Worm (Caenorhabditis elegans) whole organism, L4 larva: ENCODE measurements around the gene C36E6.2.

Experiments used
- D1046.2 ChIP-seq: fragments of 200-800 bp; sonication (Bioruptor generic); IDR thresholded peaks from 2 replicates; pipeline ENCODE4 v1.3.6; 2022; ENCODE audit warnings: missing genetic modification characterization, missing compliant biosample characterization
- F10B5.3 ChIP-seq: sonication (generic microtip); optimal IDR thresholded peaks from 2 replicates; lab custom pipeline; 2016; ENCODE audit warnings: mild to moderate bottlenecking, missing genetic modification characterization, missing compliant biosample characterization
- F37D6.2 ChIP-seq: sonication (generic microtip); optimal IDR thresholded peaks from 2 replicates; lab custom pipeline; 2016; ENCODE audit warnings: mild to moderate bottlenecking, missing genetic modification characterization, missing compliant biosample characterization
- F44E2.7 ChIP-seq: fragments of 200-800 bp; sonication (Bioruptor generic); IDR thresholded peaks from 2 replicates; pipeline ENCODE4 v2.1.2; 2022; ENCODE audit warnings: missing genetic modification characterization, missing compliant biosample characterization
- F49E8.2 ChIP-seq: sonication (generic microtip); optimal IDR thresholded peaks from 2 replicates; lab custom pipeline; 2016; ENCODE audit warnings: missing compliant biosample characterization, mild to moderate bottlenecking, missing genetic modification characterization, borderline replicate concordance
- R02D3.7 ChIP-seq: fragments of 150-350 bp; sonication (generic microtip); optimal IDR thresholded peaks from 3 replicates; lab custom pipeline; 2014; ENCODE audit warnings: missing biosample characterization, missing genetic modification characterization
- T20F7.1 ChIP-seq: fragments of 200-800 bp; sonication (Bioruptor generic); optimal IDR thresholded peaks from 2 replicates; lab custom pipeline; 2018; ENCODE audit warnings: mild to moderate bottlenecking, missing genetic modification characterization, missing compliant biosample characterization
- Y105C5A.15 ChIP-seq: fragments of 200-800 bp; sonication (Bioruptor generic); IDR thresholded peaks from 2 replicates; pipeline ENCODE4 v1.3.6; 2022; ENCODE audit warnings: missing genetic modification characterization, missing compliant biosample characterization
- ZK546.5 ChIP-seq, 2 experiments: sonication (generic microtip); optimal IDR thresholded peaks; 2 replicates each; lab custom pipeline; 2017; ENCODE audit warnings: missing biosample characterization in 2 of 2, missing genetic modification characterization in 2 of 2
- aha-1 ChIP-seq: fragments of 150-350 bp; peaks from one replicate; lab custom pipeline; 2014; ENCODE audit warnings: missing biosample characterization, missing genetic modification characterization
- ama-1 ChIP-seq: fragments of 150-350 bp; optimal IDR thresholded peaks from 2 replicates; lab custom pipeline; 2014; ENCODE audit warnings: inconsistent platforms, mixed read lengths
- attf-4 ChIP-seq: sonication (generic microtip); optimal IDR thresholded peaks from 3 replicates; lab custom pipeline; 2017; ENCODE audit warnings: missing biosample characterization, missing genetic modification characterization
- ceh-28 ChIP-seq: fragments of 150-350 bp; optimal IDR thresholded peaks from 2 replicates; lab custom pipeline; 2014; ENCODE audit warnings: missing biosample characterization, missing genetic modification reagents, missing genetic modification characterization
- ceh-32 ChIP-seq: sonication (generic microtip); optimal IDR thresholded peaks from 2 replicates; lab custom pipeline; 2016; ENCODE audit warnings: mild to moderate bottlenecking, missing genetic modification characterization, missing compliant biosample characterization; ENCODE audit not compliant: poor library complexity
- ceh-62 ChIP-seq: sonication (generic microtip); optimal IDR thresholded peaks from 2 replicates; lab custom pipeline; 2017; ENCODE audit warnings: missing biosample characterization, missing genetic modification characterization
- ces-1 ChIP-seq: fragments of 150-350 bp; sonication (generic microtip); optimal IDR thresholded peaks from 4 replicates; lab custom pipeline; 2014; ENCODE audit warnings: missing biosample characterization, missing genetic modification reagents, missing genetic modification characterization
- ctbp-1 ChIP-seq: fragments of 200-800 bp; sonication (Bioruptor generic); IDR thresholded peaks from 2 replicates; pipeline ENCODE4 v1.3.6; 2022; ENCODE audit warnings: missing genetic modification reagents, missing genetic modification characterization, missing compliant biosample characterization
- daf-16 ChIP-seq, 3 experiments: sonication (generic microtip); optimal IDR thresholded peaks; 2 replicates each; lab custom pipeline; 2016 to 2017; ENCODE audit warnings: missing genetic modification characterization in 3 of 3, missing genetic modification reagents in 3 of 3, mild to moderate bottlenecking in 2 of 3, missing compliant biosample characterization in 2 of 3, missing biosample characterization in 1 of 3, moderate library complexity in 1 of 3
- dmd-6 ChIP-seq: fragments of 200-800 bp; sonication (Bioruptor generic); IDR thresholded peaks from 2 replicates; pipeline ENCODE4 v1.3.6; 2022; ENCODE audit warnings: missing genetic modification reagents, missing genetic modification characterization, missing compliant biosample characterization
- dmd-8 ChIP-seq: fragments of 200-800 bp; sonication (Bioruptor generic); IDR thresholded peaks from 2 replicates; pipeline ENCODE4 v1.3.6; 2022; ENCODE audit warnings: missing genetic modification characterization, missing compliant biosample characterization
- dmd-9 ChIP-seq: fragments of 200-800 bp; sonication (Bioruptor generic); IDR thresholded peaks from 2 replicates; pipeline ENCODE4 v1.3.6; 2022; ENCODE audit warnings: missing genetic modification reagents, missing genetic modification characterization, missing compliant biosample characterization
- dpl-1 ChIP-seq: fragments of 150-350 bp; optimal IDR thresholded peaks from 2 replicates; lab custom pipeline; 2014; ENCODE audit warnings: missing biosample characterization, missing genetic modification reagents, missing genetic modification characterization
- egl-43 ChIP-seq: fragments of 200-800 bp; sonication (Bioruptor generic); IDR thresholded peaks from 2 replicates; pipeline ENCODE4 v1.3.6; 2022; ENCODE audit warnings: missing genetic modification reagents, missing genetic modification characterization, missing compliant biosample characterization
- hlh-30 ChIP-seq: sonication (generic microtip); optimal IDR thresholded peaks from 2 replicates; lab custom pipeline; 2017; ENCODE audit warnings: antibody characterized with exemption, mild to moderate bottlenecking, missing genetic modification characterization, missing compliant biosample characterization; ENCODE audit not compliant: insufficient read depth
- hmg-1.1 ChIP-seq: fragments of 200-800 bp; sonication (Bioruptor generic); IDR thresholded peaks from 2 replicates; pipeline ENCODE4 v1.3.6; 2022; ENCODE audit warnings: missing genetic modification reagents, missing genetic modification characterization, missing compliant biosample characterization
- lin-38 ChIP-seq: fragments of 200-800 bp; sonication (Bioruptor generic); IDR thresholded peaks from 2 replicates; pipeline ENCODE4 v1.3.6; 2022; ENCODE audit warnings: missing genetic modification reagents, missing genetic modification characterization, missing compliant biosample characterization
- lin-39 ChIP-seq: fragments of 150-350 bp; optimal IDR thresholded peaks from 2 replicates; lab custom pipeline; 2014; ENCODE audit warnings: missing biosample characterization, missing genetic modification reagents, missing genetic modification characterization
- madf-5 ChIP-seq, 2 experiments: fragments of 200-800 bp; sonication (Bioruptor generic); IDR thresholded peaks; 2 replicates each; pipeline ENCODE4 v1.3.6; 2022; ENCODE audit warnings: missing compliant biosample characterization in 2 of 2, missing genetic modification characterization in 2 of 2
- madf-9 ChIP-seq: fragments of 200-800 bp; sonication (Bioruptor generic); conservative IDR thresholded peaks from 2 replicates; pipeline ENCODE4 v1.3.6; 2022; ENCODE audit warnings: missing genetic modification reagents, missing genetic modification characterization, missing compliant biosample characterization
- mdt-29 ChIP-seq: fragments of 200-800 bp; sonication (Bioruptor generic); IDR thresholded peaks from 2 replicates; pipeline ENCODE4 v1.3.6; 2022; ENCODE audit warnings: missing genetic modification reagents, missing genetic modification characterization, missing compliant biosample characterization
- mep-1 ChIP-seq: fragments of 150-350 bp; sonication (generic microtip); optimal IDR thresholded peaks from 3 replicates; lab custom pipeline; 2014; ENCODE audit warnings: missing biosample characterization, missing genetic modification characterization
- mes-2 ChIP-seq: sonication (generic microtip); optimal IDR thresholded peaks from 2 replicates; lab custom pipeline; 2016; ENCODE audit warnings: missing genotype, mild to moderate bottlenecking, missing genetic modification characterization, missing compliant biosample characterization; ENCODE audit not compliant: poor library complexity, severe bottlenecking
- nhr-11 ChIP-seq: fragments of 150-350 bp; optimal IDR thresholded peaks from 2 replicates; lab custom pipeline; 2014; ENCODE audit warnings: missing biosample characterization, missing genetic modification characterization
- nhr-111 ChIP-seq: fragments of 200-800 bp; sonication (Bioruptor generic); optimal IDR thresholded peaks from 2 replicates; lab custom pipeline; 2018; ENCODE audit warnings: mild to moderate bottlenecking, missing genetic modification characterization, missing compliant biosample characterization
- nhr-25 ChIP-seq: sonication (generic microtip); optimal IDR thresholded peaks from 2 replicates; lab custom pipeline; 2017; ENCODE audit warnings: missing genetic modification characterization, mild to moderate bottlenecking, missing compliant biosample characterization, antibody characterized with exemption, moderate library complexity, borderline replicate concordance; ENCODE audit not compliant: insufficient read depth
- nhr-28 ChIP-seq: fragments of 150-350 bp; optimal IDR thresholded peaks from 2 replicates; lab custom pipeline; 2014; ENCODE audit warnings: missing biosample characterization, missing genetic modification characterization
- nhr-77 ChIP-seq: fragments of 150-350 bp; optimal IDR thresholded peaks from 2 replicates; lab custom pipeline; 2014; ENCODE audit warnings: missing biosample characterization, missing genetic modification characterization
- php-3 ChIP-seq: fragments of 200-800 bp; sonication (Bioruptor generic); IDR thresholded peaks from 2 replicates; pipeline ENCODE4 v1.3.6; 2022; ENCODE audit warnings: missing genetic modification reagents, missing genetic modification characterization, missing compliant biosample characterization
- pqm-1 ChIP-seq: sonication (generic microtip); optimal IDR thresholded peaks from 2 replicates; lab custom pipeline; 2017; ENCODE audit warnings: missing biosample characterization, missing genetic modification characterization
- rbr-2 ChIP-seq: sonication (generic microtip); optimal IDR thresholded peaks from 2 replicates; lab custom pipeline; 2016; ENCODE audit warnings: missing genotype, missing genetic modification characterization, missing compliant biosample characterization
- sdz-12 ChIP-seq: fragments of 200-800 bp; sonication (Bioruptor generic); optimal IDR thresholded peaks from 2 replicates; lab custom pipeline; 2018; ENCODE audit warnings: mild to moderate bottlenecking, missing genetic modification characterization, missing compliant biosample characterization
- skn-1 ChIP-seq: fragments of 150-350 bp; optimal IDR thresholded peaks from 2 replicates; lab custom pipeline; 2014; ENCODE audit warnings: missing biosample characterization, missing genetic modification characterization
- snpc-4 ChIP-seq: fragments of 150-350 bp; optimal IDR thresholded peaks from 2 replicates; lab custom pipeline; 2014; ENCODE audit warnings: missing biosample characterization, missing genetic modification characterization
- spr-3 ChIP-seq: fragments of 200-800 bp; sonication (Bioruptor generic); optimal IDR thresholded peaks from 2 replicates; lab custom pipeline; 2018; ENCODE audit warnings: mild to moderate bottlenecking, missing genetic modification characterization, missing compliant biosample characterization
- vab-7 ChIP-seq: fragments of 200-800 bp; sonication (Bioruptor generic); IDR thresholded peaks from 2 replicates; pipeline ENCODE4 v1.3.6; 2022; ENCODE audit warnings: missing genetic modification reagents, missing genetic modification characterization, missing compliant biosample characterization
- zag-1 ChIP-seq: fragments of 150-350 bp; optimal IDR thresholded peaks from 2 replicates; lab custom pipeline; 2014; ENCODE audit warnings: missing biosample characterization, missing genetic modification characterization
- zip-11 ChIP-seq: fragments of 200-800 bp; sonication (Bioruptor generic); IDR thresholded peaks from 2 replicates; pipeline ENCODE4 v1.3.6; 2022; ENCODE audit warnings: missing genetic modification characterization, missing compliant biosample characterization
- ztf-11 ChIP-seq: fragments of 150-350 bp; optimal IDR thresholded peaks from 2 replicates; lab custom pipeline; 2014; ENCODE audit warnings: missing biosample characterization, missing genetic modification characterization
- ztf-7 ChIP-seq: fragments of 150-350 bp; optimal IDR thresholded peaks from 2 replicates; lab custom pipeline; 2014; ENCODE audit warnings: missing biosample characterization, missing genetic modification characterization

Gene C36E6.2

ce11 chrX:17479694-17480574, 28.5 kb downstream of the C36E6.2 start (continued):
- no peak for TF ChIP-seq snpc-4 (tag; lab: Kevin White, UChicago)
- peak; percentile 62 for TF ChIP-seq T20F7.1 (GFP tag; lab: Kevin White, UChicago)
- peak; percentile 93 for TF ChIP-seq rbr-2 (tag; lab: Kevin White, UChicago)
- 0 out of 2 replicates have a peak, but pooled peaks have one; percentile 29 for TF ChIP-seq php-3 (GFP tag; lab: Robert Waterston, UW)
- no peak for TF ChIP-seq ZK546.5 (tag; optimal IDR thresholded peaks at IDR 0.05; lab: Kevin White, UChicago)
- peak; percentile 44 for TF ChIP-seq mes-2
- TF ChIP-seq madf-9 (GFP tag; lab: Robert Waterston, UW): no peak; the same call in 1 of the 2 replicates
- peak; percentile 92 for TF ChIP-seq egl-43
- TF ChIP-seq mep-1 (tag; lab: Kevin White, UChicago): peak; percentile 87
- TF ChIP-seq ctbp-1 (GFP tag; lab: Robert Waterston, UW): peak; percentile 92
- TF ChIP-seq ztf-7 (tag; lab: Kevin White, UChicago): peak; percentile 58
- no peak for TF ChIP-seq nhr-25 (tag; lab: Kevin White, UChicago)
- TF ChIP-seq D1046.2 (GFP tag; lab: Robert Waterston, UW): 0 out of 2 replicates have a peak, but pooled peaks have one; percentile 59
- TF ChIP-seq zip-11 (GFP tag; lab: Robert Waterston, UW): no peak
- TF ChIP-seq mdt-29 (GFP tag; lab: Robert Waterston, UW): peak; percentile 82
- TF ChIP-seq F44E2.7: no peak
- TF ChIP-seq aha-1 (tag; lab: Kevin White, UChicago): peak; percentile 99
- no peak for TF ChIP-seq lin-39 (tag; lab: Kevin White, UChicago)
- peak; percentile 66 for TF ChIP-seq ceh-28 (tag; lab: Kevin White, UChicago)
- TF ChIP-seq nhr-77: no peak
- TF ChIP-seq ceh-32 (tag; lab: Kevin White, UChicago): peak; percentile 81
- TF ChIP-seq dpl-1 (GFP tag; lab: Kevin White, UChicago): peak; percentile 44
- TF ChIP-seq hmg-1.1 (GFP tag; lab: Robert Waterston, UW): peak; percentile 93
- peak; percentile 94 for TF ChIP-seq hlh-30 (tag; lab: Kevin White, UChicago)
- peak; percentile 91 for TF ChIP-seq F37D6.2
- peak; percentile 57 for TF ChIP-seq F10B5.3
- 0 out of 2 replicates have a peak, but pooled peaks have one; percentile 16 for TF ChIP-seq Y105C5A.15 (GFP tag; lab: Robert Waterston, UW)
- 0 out of 4 replicates have a peak, but pooled peaks of 1 of the 2 experiments have one; percentile 6 for TF ChIP-seq madf-5 (GFP tag; IDR thresholded peaks at IDR 0.05; lab: Robert Waterston, UW)
- TF ChIP-seq spr-3 (GFP tag; lab: Kevin White, UChicago): peak; percentile 29
- no peak for TF ChIP-seq F49E8.2 (tag; lab: Kevin White, UChicago)
- TF ChIP-seq R02D3.7 (tag; lab: Kevin White, UChicago): no peak
- peak; percentile 14 for TF ChIP-seq zag-1 (tag; lab: Kevin White, UChicago)
- peak; percentile 4 for TF ChIP-seq pqm-1 (tag; lab: Kevin White, UChicago)
- TF ChIP-seq ztf-11: no peak
- peak; percentile 90 for TF ChIP-seq dmd-6
- TF ChIP-seq lin-38 (GFP tag; lab: Robert Waterston, UW): peak; percentile 41
- no peak for TF ChIP-seq nhr-111 (GFP tag; lab: Kevin White, UChicago)
- peak; percentile 54 to 93 for TF ChIP-seq daf-16 (GFP tag; optimal IDR thresholded peaks at IDR 0.05; lab: Kevin White, UChicago)
- TF ChIP-seq daf-16 (tag; optimal IDR thresholded peaks at IDR 0.05; lab: Kevin White, UChicago): peak; percentile 78
- TF ChIP-seq nhr-28 (tag; lab: Kevin White, UChicago): peak; percentile 63
- no peak for TF ChIP-seq sdz-12 (GFP tag; lab: Kevin White, UChicago)
- no peak for TF ChIP-seq dmd-9 (GFP tag; lab: Robert Waterston, UW)
- TF ChIP-seq skn-1: no peak
- no peak for TF ChIP-seq ceh-62 (tag; lab: Kevin White, UChicago)
- no peak for TF ChIP-seq dmd-8 (GFP tag; lab: Robert Waterston, UW)
- peak; percentile 5 for TF ChIP-seq attf-4 (tag; lab: Kevin White, UChicago)
- TF ChIP-seq vab-7 (GFP tag; lab: Robert Waterston, UW): peak; percentile 52; the same call in 1 of the 2 replicates
- TF ChIP-seq nhr-11 (tag; lab: Kevin White, UChicago): peak; percentile 74
- peak; percentile 83 for TF ChIP-seq ces-1 (GFP tag; lab: Kevin White, UChicago)
- peak; percentile 58 for TF ChIP-seq ama-1
